Worm (Caenorhabditis elegans) whole organism, L4/young adult: ENCODE results near the gene lact-5.

Experiments
- W03F9.2 ChIP-seq: fragments of 150-350 bp; optimal IDR thresholded peaks from 2 replicates; lab custom pipeline; 2014; ENCODE audit warnings: missing biosample characterization, missing genetic modification characterization
- dao-5 ChIP-seq: sonication (generic microtip); optimal IDR thresholded peaks from 2 replicates; lab custom pipeline; 2016; ENCODE audit warnings: missing genotype, missing genetic modification characterization, moderate library complexity, missing compliant biosample characterization

DNA sequence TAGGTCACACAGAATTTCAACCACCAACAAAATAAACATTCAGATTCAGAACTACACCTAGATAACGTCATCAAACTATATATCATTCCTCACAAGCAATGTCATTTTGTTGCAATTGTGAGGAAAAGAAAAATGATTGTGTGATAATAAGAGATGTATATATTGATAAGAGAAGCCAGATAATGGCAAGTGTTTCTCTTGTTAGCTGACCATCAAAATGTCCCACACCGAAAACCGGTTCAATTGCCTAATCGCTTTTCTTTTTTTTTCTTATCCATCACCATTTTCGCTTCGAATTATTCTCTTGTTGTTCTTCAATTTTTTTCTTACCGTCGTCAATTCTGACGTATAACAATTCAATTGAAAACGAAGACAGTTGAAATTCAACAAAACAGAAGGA lies 49.1 kb downstream of the lact-5 start:
- no peak for TF ChIP-seq dao-5 (tag; lab: Kevin White, UChicago)
- no peak for TF ChIP-seq W03F9.2
